Fruit fly (Drosophila melanogaster): ENCODE results near the gene CG13310.
A peak's percentile ranks its signal among the peaks of the same experiment; 100 is the strongest.

CG13310 gene

dm6 chr3L:8765493-8765892, 34.8 kb downstream of the CG13310 start (continued):
- TF ChIP-seq salm (tag; optimal IDR thresholded peaks at IDR 0.05) (no peak), CG17385 (GFP tag; optimal IDR thresholded peaks at IDR 0.05) (no peak), Xrp1 (GFP tag; IDR thresholded peaks at IDR 0.05) (peak; percentile 67), CG10321 (GFP tag; IDR thresholded peaks at IDR 0.05) (no peak), CG11247 (GFP tag; IDR thresholded peaks at IDR 0.05) (peak; percentile 35), odd (GFP tag; optimal IDR thresholded peaks at IDR 0.05) (no peak), CG12104 (GFP tag; optimal IDR thresholded peaks at IDR 0.05) (no peak), CG4617 (GFP tag; optimal IDR thresholded peaks at IDR 0.05; ENCODE audit: borderline replicate concordance) (no peak), CG8290 (GFP tag; optimal IDR thresholded peaks at IDR 0.05) (no peak), CG8290 (tag; optimal IDR thresholded peaks at IDR 0.05) (no peak), CG4854 (GFP tag; optimal IDR thresholded peaks at IDR 0.05) (no peak), CG6254 (GFP tag; optimal IDR thresholded peaks at IDR 0.05) (no peak), otp (GFP tag; IDR thresholded peaks at IDR 0.05) (peak; percentile 73), Poxn (GFP tag; IDR thresholded peaks at IDR 0.05) (no peak), CG17359 (tag; optimal IDR thresholded peaks at IDR 0.05) (no peak), sim (GFP tag; IDR thresholded peaks at IDR 0.05) (peak; percentile 72; the same call in 1 of the 2 replicates), Nf-YC (tag; optimal IDR thresholded peaks at IDR 0.05) (no peak), wdn (GFP tag; IDR thresholded peaks at IDR 0.05) (no peak), Hmx (GFP tag; optimal IDR thresholded peaks at IDR 0.05) (no peak), CG6791 (GFP tag; IDR thresholded peaks at IDR 0.05; ENCODE audit: partially characterized antibody) (no peak), CG7928 (GFP tag; optimal IDR thresholded peaks at IDR 0.05) (no peak), CG1603 (tag; optimal IDR thresholded peaks at IDR 0.05) (no peak), zfh2 (GFP tag; optimal IDR thresholded peaks at IDR 0.05) (no peak), MESR4 (GFP tag; optimal IDR thresholded peaks at IDR 0.05) (no peak), kni (GFP tag; optimal IDR thresholded peaks at IDR 0.05) (no peak), CG12659 (GFP tag; optimal IDR thresholded peaks at IDR 0.05) (no peak), klu (GFP tag; IDR thresholded peaks at IDR 0.05) (no peak), CG18476 (GFP tag; optimal IDR thresholded peaks at IDR 0.05) (no peak), Bteb2 (GFP tag; optimal IDR thresholded peaks at IDR 0.05) (no peak), CG2129 (GFP tag; IDR thresholded peaks at IDR 0.05; ENCODE audit: partially characterized antibody) (no peak), so (GFP tag; IDR thresholded peaks at IDR 0.05) (no peak; the same call in 2 of the 3 replicates), chn (GFP tag; optimal IDR thresholded peaks at IDR 0.05) (no peak), CG2120 (GFP tag; optimal IDR thresholded peaks at IDR 0.05) (no peak), CG9932 (GFP tag; IDR thresholded peaks at IDR 0.05) (no peak), CG2889 (GFP tag; IDR thresholded peaks at IDR 0.05) (0 out of 3 replicates have a peak, but pooled peaks have one; percentile 37), CG7745 (tag; optimal IDR thresholded peaks at IDR 0.05) (no peak), eyg (GFP tag; optimal IDR thresholded peaks at IDR 0.05) (no peak), Abd-B (GFP tag; optimal IDR thresholded peaks at IDR 0.05) (no peak), kay (GFP tag; optimal IDR thresholded peaks at IDR 0.05) (no peak), CG8924 (tag; optimal IDR thresholded peaks at IDR 0.05) (no peak), chif (GFP tag; optimal IDR thresholded peaks at IDR 0.05) (no peak), Ets97D (GFP tag; optimal IDR thresholded peaks at IDR 0.05) (no peak), CG17802 (tag; optimal IDR thresholded peaks at IDR 0.05) (peak; percentile 5), sisA (GFP tag; IDR thresholded peaks at IDR 0.05) (peak; percentile 21; the same call in 1 of the 2 replicates), B-H1 (GFP tag; IDR thresholded peaks at IDR 0.05) (peak; percentile 13; the same call in 2 of the 3 replicates), CG16815 (GFP tag; optimal IDR thresholded peaks at IDR 0.05) (no peak), her (GFP tag; optimal IDR thresholded peaks at IDR 0.05) (no peak), Med (GFP tag) (no peak), CG6654 (GFP tag; optimal IDR thresholded peaks at IDR 0.05) (no peak), CG32772 (GFP tag; IDR thresholded peaks at IDR 0.05) (peak; percentile 53), Hr78 (GFP tag; optimal IDR thresholded peaks at IDR 0.05) (peak in 1 of 2 experiments; percentile 42), CG10979 (tag; optimal IDR thresholded peaks at IDR 0.05) (no peak)

All from whole organism, embryonic.